Fruit fly (Drosophila melanogaster): ENCODE data around the gene Tom20.
A peak's percentile ranks its signal among the peaks of the same experiment; 100 is the strongest.

The Tom20 gene

DNA sequence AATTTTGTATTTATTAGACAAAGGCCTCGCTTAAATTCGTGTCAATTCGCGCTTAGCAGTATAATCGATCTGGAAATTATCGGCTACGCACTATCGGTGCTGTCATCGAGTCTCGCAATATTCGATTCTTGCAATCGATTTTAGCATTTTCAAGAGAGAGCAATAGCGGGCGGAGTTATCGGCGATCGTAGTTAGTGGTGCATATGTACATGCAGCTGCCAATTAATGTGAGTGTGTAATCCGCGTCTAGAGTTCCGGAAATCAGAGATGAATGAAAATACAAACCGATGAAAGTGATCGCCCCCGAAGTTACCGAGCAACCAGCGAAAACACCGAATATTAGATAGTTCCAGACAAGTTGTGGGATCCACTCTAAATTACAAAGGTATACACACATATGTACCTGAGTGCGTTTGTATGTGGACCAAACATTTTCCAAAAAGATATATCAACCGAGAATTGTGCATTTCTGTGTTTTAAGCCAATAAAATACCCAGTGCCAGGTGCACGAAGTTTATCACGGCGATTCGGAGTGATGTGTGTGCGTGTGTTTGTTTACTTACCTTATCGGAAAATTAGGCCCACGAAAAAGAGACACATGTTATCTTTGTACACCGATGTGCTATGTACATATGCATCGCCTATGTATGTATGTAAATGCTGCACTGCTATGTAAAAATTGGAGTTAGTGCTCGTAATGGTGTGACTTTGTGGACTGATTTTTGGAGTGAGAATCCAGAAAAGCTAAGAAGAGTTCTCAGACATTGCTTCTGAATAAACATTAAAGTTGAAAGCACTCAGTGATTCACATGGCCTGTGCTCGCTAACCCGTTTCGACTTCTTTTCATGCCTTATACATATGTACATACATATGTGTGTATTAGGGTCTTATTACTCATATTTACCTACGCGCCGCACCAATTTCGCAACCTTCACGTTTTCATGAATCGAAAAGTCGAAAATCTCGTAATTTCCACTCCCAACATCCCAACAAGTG, 6.1 kb downstream of the Tom20 start (continued):
- TF ChIP-seq CG12299 (tag; optimal IDR thresholded peaks at IDR 0.05), result no peak
- TF ChIP-seq Fer1 (GFP tag; optimal IDR thresholded peaks at IDR 0.05), result no peak
- no peak for TF ChIP-seq HLH3B (GFP tag; IDR thresholded peaks at IDR 0.05)
- peak; percentile 99 for TF ChIP-seq bbx (GFP tag; IDR thresholded peaks at IDR 0.05; ENCODE audit: partially characterized antibody)
- no peak for TF ChIP-seq CG8388 (GFP tag; optimal IDR thresholded peaks at IDR 0.05)
- no peak for TF ChIP-seq CG11504 (tag; optimal IDR thresholded peaks at IDR 0.05)
- no peak for TF ChIP-seq CG14667 (GFP tag; IDR thresholded peaks at IDR 0.05)
- TF ChIP-seq ro (GFP tag; IDR thresholded peaks at IDR 0.05), result no peak
- TF ChIP-seq unpg (GFP tag; optimal IDR thresholded peaks at IDR 0.05), result no peak
- TF ChIP-seq gcm2 (GFP tag; optimal IDR thresholded peaks at IDR 0.05), result no peak
- TF ChIP-seq Dll (GFP tag; IDR thresholded peaks at IDR 0.05; ENCODE audit: partially characterized antibody), result peak; percentile 86
- no peak for TF ChIP-seq nau (GFP tag; optimal IDR thresholded peaks at IDR 0.05)
- no peak for TF ChIP-seq eyg (GFP tag; optimal IDR thresholded peaks at IDR 0.05)
- no peak for TF ChIP-seq Hmx (GFP tag; optimal IDR thresholded peaks at IDR 0.05)
- no peak for TF ChIP-seq gem (tag; optimal IDR thresholded peaks at IDR 0.05)
- no peak for TF ChIP-seq CG10366 (GFP tag; IDR thresholded peaks at IDR 0.05)
- no peak for TF ChIP-seq sob (GFP tag; IDR thresholded peaks at IDR 0.05)
- TF ChIP-seq da (GFP tag; optimal IDR thresholded peaks at IDR 0.05), result no peak
- peak; percentile 18 for TF ChIP-seq CG11723 (GFP tag; optimal IDR thresholded peaks at IDR 0.05)
- TF ChIP-seq cato (GFP tag; optimal IDR thresholded peaks at IDR 0.05; ENCODE audit: borderline replicate concordance), result no peak
- peak; percentile 89 for TF ChIP-seq Dp (GFP tag; optimal IDR thresholded peaks at IDR 0.05)
- no peak for TF ChIP-seq pum (GFP tag; optimal IDR thresholded peaks at IDR 0.05)
- TF ChIP-seq B-H1 (GFP tag; IDR thresholded peaks at IDR 0.05), result no peak
- no peak for TF ChIP-seq CG18011 (GFP tag; optimal IDR thresholded peaks at IDR 0.05)
- no peak for TF ChIP-seq pho (GFP tag; optimal IDR thresholded peaks at IDR 0.05)
- no peak for TF ChIP-seq CG10462 (GFP tag; optimal IDR thresholded peaks at IDR 0.05)
- TF ChIP-seq hbn (GFP tag; IDR thresholded peaks at IDR 0.05; ENCODE audit: partially characterized antibody), result peak; percentile 82
- TF ChIP-seq mam (GFP tag; optimal IDR thresholded peaks at IDR 0.05), result no peak
- TF ChIP-seq CG42726 (GFP tag; IDR thresholded peaks at IDR 0.05; ENCODE audit: partially characterized antibody), result peak; percentile 61; the same call in 1 of the 2 replicates
- TF ChIP-seq CG9876 (GFP tag; optimal IDR thresholded peaks at IDR 0.05), result no peak
- no peak for TF ChIP-seq CG5953 (GFP tag; IDR thresholded peaks at IDR 0.05)
- no peak for TF ChIP-seq Hsf (GFP tag; optimal IDR thresholded peaks at IDR 0.05)
- peak; percentile 94 for TF ChIP-seq E2f2 (GFP tag; IDR thresholded peaks at IDR 0.05)
- TF ChIP-seq stc (GFP tag; IDR thresholded peaks at IDR 0.05), result no peak
- TF ChIP-seq Oaz (GFP tag; IDR thresholded peaks at IDR 0.05), result no peak
- no peak for TF ChIP-seq repo (GFP tag; optimal IDR thresholded peaks at IDR 0.05)
- no peak for TF ChIP-seq dimm (GFP tag; IDR thresholded peaks at IDR 0.05)
- TF ChIP-seq CG12236 (GFP tag; optimal IDR thresholded peaks at IDR 0.05), result no peak
- peak; percentile 100 for TF ChIP-seq HLH4C (GFP tag; IDR thresholded peaks at IDR 0.05; ENCODE audit: partially characterized antibody)
- no peak for TF ChIP-seq sisA (GFP tag; IDR thresholded peaks at IDR 0.05)
- TF ChIP-seq CG31365 (tag; optimal IDR thresholded peaks at IDR 0.05), result no peak
- TF ChIP-seq row (GFP tag; IDR thresholded peaks at IDR 0.05), result no peak; the same call in 2 of the 3 replicates
- no peak for TF ChIP-seq lilli (GFP tag; optimal IDR thresholded peaks at IDR 0.05)
- no peak for TF ChIP-seq CG14050 (GFP tag; IDR thresholded peaks at IDR 0.05)
- no peak for TF ChIP-seq Spps (tag; optimal IDR thresholded peaks at IDR 0.05)
- peak; percentile 99 for TF ChIP-seq CG6791 (GFP tag; IDR thresholded peaks at IDR 0.05; ENCODE audit: partially characterized antibody)
- TF ChIP-seq nmo (GFP tag; optimal IDR thresholded peaks at IDR 0.05), result no peak
- no peak for TF ChIP-seq Hand (GFP tag; optimal IDR thresholded peaks at IDR 0.05)
- no peak for TF ChIP-seq CG7357 (GFP tag; IDR thresholded peaks at IDR 0.05)
